Worm (Caenorhabditis elegans) whole organism, L4 larva: ENCODE measurements around the gene scl-12.

ENCODE experiments used
- duxl-1 ChIP-seq: sonication (generic microtip); optimal IDR thresholded peaks from 2 replicates; lab custom pipeline; 2016; ENCODE audit warnings: mild to moderate bottlenecking, missing genetic modification characterization, moderate library complexity, missing compliant biosample characterization; ENCODE audit not compliant: poor library complexity
- dve-1 ChIP-seq: sonication (generic microtip); optimal IDR thresholded peaks from 2 replicates; lab custom pipeline; 2017; ENCODE audit warnings: antibody characterized with exemption, mild to moderate bottlenecking, missing genetic modification characterization, missing compliant biosample characterization; ENCODE audit not compliant: insufficient read depth
- egl-43 ChIP-seq: fragments of 200-800 bp; sonication (Bioruptor generic); IDR thresholded peaks from 2 replicates; pipeline ENCODE4 v1.3.6; 2022; ENCODE audit warnings: missing genetic modification reagents, missing genetic modification characterization, missing compliant biosample characterization
- hlh-30 ChIP-seq: sonication (generic microtip); optimal IDR thresholded peaks from 2 replicates; lab custom pipeline; 2017; ENCODE audit warnings: antibody characterized with exemption, mild to moderate bottlenecking, missing genetic modification characterization, missing compliant biosample characterization; ENCODE audit not compliant: insufficient read depth
- jun-1 ChIP-seq: fragments of 150-350 bp; optimal IDR thresholded peaks from 2 replicates; lab custom pipeline; 2014; ENCODE audit warnings: missing biosample characterization, missing genetic modification reagents, missing genetic modification characterization
- lin-39 ChIP-seq: fragments of 150-350 bp; optimal IDR thresholded peaks from 2 replicates; lab custom pipeline; 2014; ENCODE audit warnings: missing biosample characterization, missing genetic modification reagents, missing genetic modification characterization
- mdl-1 ChIP-seq, 2 experiments: fragments of 150-350 bp in 1 of 2; sonication (generic microtip) in 1 of 2; optimal IDR thresholded peaks; 2 replicates each; lab custom pipeline; 2014 to 2017; ENCODE audit warnings: missing biosample characterization in 2 of 2, missing genetic modification characterization in 2 of 2
- nhr-102 ChIP-seq: sonication (generic microtip); optimal IDR thresholded peaks from 2 replicates; lab custom pipeline; 2016; ENCODE audit warnings: mild to moderate bottlenecking, missing genetic modification characterization, moderate library complexity, missing compliant biosample characterization
- nhr-77 ChIP-seq: fragments of 150-350 bp; optimal IDR thresholded peaks from 2 replicates; lab custom pipeline; 2014; ENCODE audit warnings: missing biosample characterization, missing genetic modification characterization
- php-3 ChIP-seq: fragments of 200-800 bp; sonication (Bioruptor generic); IDR thresholded peaks from 2 replicates; pipeline ENCODE4 v1.3.6; 2022; ENCODE audit warnings: missing genetic modification reagents, missing genetic modification characterization, missing compliant biosample characterization
- snpc-4 ChIP-seq: fragments of 150-350 bp; optimal IDR thresholded peaks from 2 replicates; lab custom pipeline; 2014; ENCODE audit warnings: missing biosample characterization, missing genetic modification characterization
- unc-62 ChIP-seq, 3 experiments: fragments of 150-350 bp in 1 of 3; sonication (generic microtip); optimal IDR thresholded peaks in 2 of 3; peaks in 1 of 3; 1 replicate in 1 of 3; 2 replicates in 2 of 3; lab custom pipeline; 2014 to 2017; ENCODE audit warnings: missing biosample characterization in 3 of 3, missing genetic modification characterization in 3 of 3, missing genetic modification reagents in 3 of 3, missing genotype in 1 of 3
- zag-1 ChIP-seq: fragments of 150-350 bp; optimal IDR thresholded peaks from 2 replicates; lab custom pipeline; 2014; ENCODE audit warnings: missing biosample characterization, missing genetic modification characterization

DNA sequence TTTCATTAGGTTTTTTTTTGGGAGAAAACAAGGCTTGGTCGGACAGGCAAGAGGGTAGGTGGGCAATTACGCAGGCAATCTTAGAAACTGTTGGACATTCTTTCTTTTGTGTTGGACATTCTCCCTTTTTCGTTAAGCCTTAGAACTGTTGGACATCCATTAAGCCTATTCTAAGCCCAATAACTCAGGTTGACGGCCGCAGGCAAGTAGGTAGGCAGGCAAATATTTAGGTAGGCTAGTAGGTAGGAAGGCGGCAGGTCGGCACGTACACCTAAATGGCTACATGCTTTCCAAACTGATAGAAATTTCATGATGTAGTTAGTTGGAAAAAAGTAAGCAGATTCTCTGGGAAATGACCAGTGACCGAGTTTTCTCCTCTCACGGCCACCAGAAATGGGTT, 19.7 kb downstream of the scl-12 start:
- no peak for TF ChIP-seq hlh-30 (tag; lab: Kevin White, UChicago)
- TF ChIP-seq unc-62 (GFP tag; optimal IDR thresholded peaks at IDR 0.05 in 1 of 2; lab: Kevin White, UChicago): peak in 1 of 2 experiments; percentile 95
- TF ChIP-seq unc-62 (tag; optimal IDR thresholded peaks at IDR 0.05; lab: Kevin White, UChicago): no peak
- TF ChIP-seq snpc-4 (tag; lab: Kevin White, UChicago): no peak
- no peak for TF ChIP-seq dve-1 (tag; lab: Kevin White, UChicago)
- TF ChIP-seq jun-1 (tag; lab: Kevin White, UChicago): no peak
- no peak for TF ChIP-seq egl-43 (GFP tag; lab: Robert Waterston, UW)
- no peak for TF ChIP-seq duxl-1 (tag; lab: Kevin White, UChicago)
- TF ChIP-seq lin-39 (tag; lab: Kevin White, UChicago): no peak
- no peak for TF ChIP-seq nhr-77 (tag; lab: Kevin White, UChicago)
- no peak for TF ChIP-seq nhr-102
- TF ChIP-seq mdl-1 (tag; optimal IDR thresholded peaks at IDR 0.05; lab: Kevin White, UChicago): no peak
- TF ChIP-seq zag-1 (tag; lab: Kevin White, UChicago): no peak
- TF ChIP-seq php-3 (GFP tag; lab: Robert Waterston, UW): no peak
